Fruit fly (Drosophila melanogaster): ENCODE measurements around the gene Ptp36E.

The Ptp36E gene

DNA sequence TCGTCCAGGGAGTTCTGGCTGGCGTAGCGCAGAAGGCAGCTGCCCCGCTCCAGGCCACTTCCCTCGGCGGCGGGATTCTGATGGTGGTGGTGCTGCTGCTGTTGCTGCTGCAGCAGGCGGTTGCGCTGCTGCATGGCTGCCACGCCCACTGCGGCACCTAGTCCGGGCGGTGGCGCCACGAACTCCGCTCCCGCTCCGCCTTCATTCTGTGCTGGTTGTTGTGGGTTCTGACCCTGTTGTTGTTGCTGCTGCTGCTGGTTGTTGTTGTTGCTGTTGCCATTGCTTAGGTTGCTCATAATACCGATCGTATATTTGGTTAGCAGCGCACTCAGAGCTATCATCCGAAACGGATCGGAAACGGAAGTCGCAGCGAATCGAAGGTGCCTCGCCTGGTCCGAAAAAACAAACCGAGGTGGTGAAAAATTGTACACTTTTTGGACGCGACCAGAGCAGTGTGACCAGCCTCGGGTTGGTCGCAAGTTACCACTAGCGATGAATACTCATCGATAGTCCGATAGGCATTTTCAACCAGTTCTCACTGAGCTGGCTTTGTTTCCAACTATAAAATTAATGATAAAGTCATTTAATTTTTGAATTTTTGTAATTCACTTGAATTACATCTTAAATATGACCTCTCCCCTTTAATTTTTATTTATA, 47.1 kb downstream of the Ptp36E start, which contains the start of gene kel:
kel (minus strand) TSS at position 493 of the 657 bp plus-strand sequence.
- TF ChIP-seq ttk (optimal IDR thresholded peaks at IDR 0.05) (no peak), psq (optimal IDR thresholded peaks at IDR 0.05) (no peak), Sin3A (optimal IDR thresholded peaks at IDR 0.05) (no peak), Myc (optimal IDR thresholded peaks at IDR 0.05) (no peak), h (optimal IDR thresholded peaks at IDR 0.05) (no peak), insv (optimal IDR thresholded peaks at IDR 0.05) (no peak)

DNA sequence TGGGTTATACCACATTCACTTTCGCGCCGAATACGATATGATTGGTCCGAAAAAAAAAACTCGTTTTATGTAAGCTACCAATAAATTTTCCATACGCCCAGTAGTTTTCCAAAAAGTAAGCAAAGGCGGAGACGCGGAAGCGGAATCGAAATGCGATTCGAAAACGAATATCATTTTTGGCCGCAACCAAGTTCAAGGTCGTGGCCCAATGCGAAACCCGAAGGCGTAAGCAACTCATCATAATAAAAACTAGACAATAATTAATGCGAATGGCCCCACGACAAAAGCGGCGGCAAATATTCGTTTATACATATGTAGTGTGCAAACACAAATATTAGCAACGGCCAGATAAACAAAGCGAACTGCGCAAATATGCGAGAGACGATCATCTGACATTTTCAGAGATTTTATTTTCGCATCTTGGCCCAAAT, 48.4 kb downstream of the Ptp36E start:
- TF ChIP-seq h (optimal IDR thresholded peaks at IDR 0.05) (no peak), Myc (optimal IDR thresholded peaks at IDR 0.05) (no peak), insv (optimal IDR thresholded peaks at IDR 0.05) (no peak), Sin3A (optimal IDR thresholded peaks at IDR 0.05) (no peak), ttk (optimal IDR thresholded peaks at IDR 0.05) (no peak), psq (optimal IDR thresholded peaks at IDR 0.05) (no peak)

DNA sequence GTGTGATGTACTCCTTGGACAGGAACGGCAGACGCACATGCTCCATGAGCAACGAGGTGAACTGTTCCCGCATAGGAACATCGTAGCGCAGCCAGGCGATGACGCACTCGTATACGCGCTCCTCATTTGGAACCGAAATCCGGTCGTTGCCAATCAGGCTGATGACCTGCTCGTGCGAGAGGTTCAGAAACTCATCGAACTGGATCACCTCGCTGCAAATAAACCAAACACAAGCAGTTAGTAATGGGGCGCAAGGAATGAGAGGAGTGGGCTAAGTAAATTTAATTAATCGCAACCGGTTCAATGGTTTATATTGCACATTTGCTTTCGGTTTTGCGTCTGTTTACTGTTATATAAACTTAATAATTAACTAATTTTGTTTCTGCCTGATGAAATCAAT, 50.2 kb downstream of the Ptp36E start:
- TF ChIP-seq psq (optimal IDR thresholded peaks at IDR 0.05) = no peak
- no peak for TF ChIP-seq ttk (optimal IDR thresholded peaks at IDR 0.05)
- no peak for TF ChIP-seq Sin3A (optimal IDR thresholded peaks at IDR 0.05)
- TF ChIP-seq h (optimal IDR thresholded peaks at IDR 0.05) = no peak
- no peak for TF ChIP-seq insv (optimal IDR thresholded peaks at IDR 0.05)
- no peak for TF ChIP-seq Myc (optimal IDR thresholded peaks at IDR 0.05)
